Worm (Caenorhabditis elegans) whole organism, L4 larva: ENCODE measurements around the gene unc-33.
A peak's percentile ranks its signal among the peaks of the same experiment; 100 is the strongest.

Experiments used
- F37D6.2 ChIP-seq: sonication (generic microtip); optimal IDR thresholded peaks from 2 replicates; lab custom pipeline; 2016; ENCODE audit warnings: mild to moderate bottlenecking, missing genetic modification characterization, missing compliant biosample characterization
- R02D3.7 ChIP-seq: fragments of 150-350 bp; sonication (generic microtip); optimal IDR thresholded peaks from 3 replicates; lab custom pipeline; 2014; ENCODE audit warnings: missing biosample characterization, missing genetic modification characterization
- T20F7.1 ChIP-seq: fragments of 200-800 bp; sonication (Bioruptor generic); optimal IDR thresholded peaks from 2 replicates; lab custom pipeline; 2018; ENCODE audit warnings: mild to moderate bottlenecking, missing genetic modification characterization, missing compliant biosample characterization
- T26A8.4 ChIP-seq: fragments of 200-800 bp; sonication (Bioruptor generic); IDR thresholded peaks from 2 replicates; pipeline ENCODE4 v1.3.6; 2022; ENCODE audit warnings: missing genetic modification characterization, missing compliant biosample characterization
- Y5F2A.4 ChIP-seq: fragments of 200-800 bp; sonication (Bioruptor generic); optimal IDR thresholded peaks from 2 replicates; lab custom pipeline; 2018; ENCODE audit warnings: mild to moderate bottlenecking, missing genetic modification characterization, missing compliant biosample characterization
- ZK337.2 ChIP-seq: fragments of 200-800 bp; sonication (Bioruptor generic); IDR thresholded peaks from 2 replicates; pipeline ENCODE4 v1.3.6; 2022; ENCODE audit warnings: missing genetic modification reagents, missing genetic modification characterization, missing compliant biosample characterization
- aha-1 ChIP-seq: fragments of 150-350 bp; peaks from one replicate; lab custom pipeline; 2014; ENCODE audit warnings: missing biosample characterization, missing genetic modification characterization
- ama-1 ChIP-seq: fragments of 150-350 bp; optimal IDR thresholded peaks from 2 replicates; lab custom pipeline; 2014; ENCODE audit warnings: inconsistent platforms, mixed read lengths
- arid-1 ChIP-seq: fragments of 200-800 bp; sonication (Bioruptor generic); conservative IDR thresholded peaks from 2 replicates; pipeline ENCODE4 v1.3.6; 2022; ENCODE audit warnings: missing genetic modification reagents, missing genetic modification characterization, missing compliant biosample characterization
- ceh-28 ChIP-seq: fragments of 150-350 bp; optimal IDR thresholded peaks from 2 replicates; lab custom pipeline; 2014; ENCODE audit warnings: missing biosample characterization, missing genetic modification reagents, missing genetic modification characterization
- ceh-32 ChIP-seq: sonication (generic microtip); optimal IDR thresholded peaks from 2 replicates; lab custom pipeline; 2016; ENCODE audit warnings: mild to moderate bottlenecking, missing genetic modification characterization, missing compliant biosample characterization; ENCODE audit not compliant: poor library complexity
- ceh-44 ChIP-seq: fragments of 200-800 bp; sonication (Bioruptor generic); IDR thresholded peaks from 2 replicates; pipeline ENCODE4 v1.3.6; 2022; ENCODE audit warnings: missing genetic modification reagents, missing genetic modification characterization, missing compliant biosample characterization
- ctbp-1 ChIP-seq: fragments of 200-800 bp; sonication (Bioruptor generic); IDR thresholded peaks from 2 replicates; pipeline ENCODE4 v1.3.6; 2022; ENCODE audit warnings: missing genetic modification reagents, missing genetic modification characterization, missing compliant biosample characterization
- daf-19 ChIP-seq: fragments of 200-800 bp; sonication (Bioruptor generic); conservative IDR thresholded peaks from 2 replicates; pipeline ENCODE4 v1.3.6; 2022; ENCODE audit warnings: missing genetic modification characterization, missing compliant biosample characterization
- dmd-6 ChIP-seq: fragments of 200-800 bp; sonication (Bioruptor generic); IDR thresholded peaks from 2 replicates; pipeline ENCODE4 v1.3.6; 2022; ENCODE audit warnings: missing genetic modification reagents, missing genetic modification characterization, missing compliant biosample characterization
- dmd-9 ChIP-seq: fragments of 200-800 bp; sonication (Bioruptor generic); IDR thresholded peaks from 2 replicates; pipeline ENCODE4 v1.3.6; 2022; ENCODE audit warnings: missing genetic modification reagents, missing genetic modification characterization, missing compliant biosample characterization
- dpl-1 ChIP-seq: fragments of 150-350 bp; optimal IDR thresholded peaks from 2 replicates; lab custom pipeline; 2014; ENCODE audit warnings: missing biosample characterization, missing genetic modification reagents, missing genetic modification characterization
- dve-1 ChIP-seq: sonication (generic microtip); optimal IDR thresholded peaks from 2 replicates; lab custom pipeline; 2017; ENCODE audit warnings: antibody characterized with exemption, mild to moderate bottlenecking, missing genetic modification characterization, missing compliant biosample characterization; ENCODE audit not compliant: insufficient read depth
- egl-43 ChIP-seq: fragments of 200-800 bp; sonication (Bioruptor generic); IDR thresholded peaks from 2 replicates; pipeline ENCODE4 v1.3.6; 2022; ENCODE audit warnings: missing genetic modification reagents, missing genetic modification characterization, missing compliant biosample characterization
- fkh-10 ChIP-seq: fragments of 150-350 bp; optimal IDR thresholded peaks from 2 replicates; lab custom pipeline; 2014; ENCODE audit warnings: missing biosample characterization, missing genetic modification reagents, missing genetic modification characterization
- hif-1 ChIP-seq, 2 experiments: sonication (generic microtip); optimal IDR thresholded peaks; 2 replicates each; lab custom pipeline; 2016 to 2017; ENCODE audit warnings: missing compliant biosample characterization in 2 of 2, missing genetic modification characterization in 2 of 2, missing genetic modification reagents in 2 of 2, missing genotype in 2 of 2, mild to moderate bottlenecking in 1 of 2
- hlh-11 ChIP-seq: fragments of 200-800 bp; sonication (Bioruptor generic); optimal IDR thresholded peaks from 2 replicates; lab custom pipeline; 2018; ENCODE audit warnings: mild to moderate bottlenecking, missing genetic modification characterization, missing compliant biosample characterization
- hlh-30 ChIP-seq: sonication (generic microtip); optimal IDR thresholded peaks from 2 replicates; lab custom pipeline; 2017; ENCODE audit warnings: antibody characterized with exemption, mild to moderate bottlenecking, missing genetic modification characterization, missing compliant biosample characterization; ENCODE audit not compliant: insufficient read depth
- hmg-1.1 ChIP-seq: fragments of 200-800 bp; sonication (Bioruptor generic); IDR thresholded peaks from 2 replicates; pipeline ENCODE4 v1.3.6; 2022; ENCODE audit warnings: missing genetic modification reagents, missing genetic modification characterization, missing compliant biosample characterization
- lim-7 ChIP-seq: fragments of 200-800 bp; sonication (Bioruptor generic); IDR thresholded peaks from 2 replicates; pipeline ENCODE4 v1.3.6; 2022; ENCODE audit warnings: missing genetic modification characterization, missing compliant biosample characterization
- lin-13 ChIP-seq: fragments of 150-350 bp; optimal IDR thresholded peaks from 2 replicates; lab custom pipeline; 2014; ENCODE audit warnings: missing biosample characterization, missing genetic modification reagents, missing genetic modification characterization
- lin-29 ChIP-seq: fragments of 200-800 bp; sonication (Bioruptor generic); IDR thresholded peaks from 2 replicates; pipeline ENCODE4 v1.3.6; 2022; ENCODE audit warnings: missing genetic modification reagents, missing genetic modification characterization, missing compliant biosample characterization
- lin-38 ChIP-seq: fragments of 200-800 bp; sonication (Bioruptor generic); IDR thresholded peaks from 2 replicates; pipeline ENCODE4 v1.3.6; 2022; ENCODE audit warnings: missing genetic modification reagents, missing genetic modification characterization, missing compliant biosample characterization
- lsy-2 ChIP-seq, 2 experiments: fragments of 150-350 bp in 1 of 2; sonication (generic microtip) in 1 of 2; optimal IDR thresholded peaks; 2 replicates each; lab custom pipeline; 2014 to 2017; ENCODE audit warnings: missing biosample characterization in 2 of 2, missing genetic modification characterization in 2 of 2
- madf-5 ChIP-seq, 2 experiments: fragments of 200-800 bp; sonication (Bioruptor generic); IDR thresholded peaks; 2 replicates each; pipeline ENCODE4 v1.3.6; 2022; ENCODE audit warnings: missing compliant biosample characterization in 2 of 2, missing genetic modification characterization in 2 of 2
- mdl-1 ChIP-seq, 2 experiments: fragments of 150-350 bp in 1 of 2; sonication (generic microtip) in 1 of 2; optimal IDR thresholded peaks; 2 replicates each; lab custom pipeline; 2014 to 2017; ENCODE audit warnings: missing biosample characterization in 2 of 2, missing genetic modification characterization in 2 of 2
- mep-1 ChIP-seq: fragments of 150-350 bp; sonication (generic microtip); optimal IDR thresholded peaks from 3 replicates; lab custom pipeline; 2014; ENCODE audit warnings: missing biosample characterization, missing genetic modification characterization
- mes-2 ChIP-seq: sonication (generic microtip); optimal IDR thresholded peaks from 2 replicates; lab custom pipeline; 2016; ENCODE audit warnings: missing genotype, mild to moderate bottlenecking, missing genetic modification characterization, missing compliant biosample characterization; ENCODE audit not compliant: poor library complexity, severe bottlenecking
- mxl-3 ChIP-seq: fragments of 200-800 bp; sonication (Bioruptor generic); optimal IDR thresholded peaks from 2 replicates; lab custom pipeline; 2018; ENCODE audit warnings: mild to moderate bottlenecking, missing genetic modification characterization, missing compliant biosample characterization
- nhr-237 ChIP-seq: sonication (generic microtip); optimal IDR thresholded peaks from 2 replicates; lab custom pipeline; 2017; ENCODE audit warnings: missing biosample characterization, missing genetic modification characterization
- nhr-28 ChIP-seq: fragments of 150-350 bp; optimal IDR thresholded peaks from 2 replicates; lab custom pipeline; 2014; ENCODE audit warnings: missing biosample characterization, missing genetic modification characterization
- nhr-41 ChIP-seq: fragments of 200-800 bp; sonication (Bioruptor generic); IDR thresholded peaks from 2 replicates; pipeline ENCODE4 v1.3.6; 2022; ENCODE audit warnings: missing genetic modification reagents, missing genetic modification characterization, missing compliant biosample characterization
- nhr-42 ChIP-seq: fragments of 200-800 bp; sonication (Bioruptor generic); IDR thresholded peaks from 2 replicates; pipeline ENCODE4 v1.3.6; 2022; ENCODE audit warnings: missing genetic modification characterization, missing compliant biosample characterization
- pha-4 ChIP-seq, 2 experiments: fragments of 150-350 bp in 1 of 2; fragments of 200-800 bp in 1 of 2; sonication (Bioruptor generic) in 1 of 2; IDR thresholded peaks in 1 of 2; optimal IDR thresholded peaks in 1 of 2; 2 replicates each; pipeline versions ENCODE4 v1.3.6 to Lab custom; 2014 to 2022; ENCODE audit warnings: missing genetic modification characterization in 2 of 2, missing genetic modification reagents in 2 of 2, missing biosample characterization in 1 of 2, missing compliant biosample characterization in 1 of 2
- rbr-2 ChIP-seq: sonication (generic microtip); optimal IDR thresholded peaks from 2 replicates; lab custom pipeline; 2016; ENCODE audit warnings: missing genotype, missing genetic modification characterization, missing compliant biosample characterization
- set-16 ChIP-seq: fragments of 200-800 bp; sonication (Bioruptor generic); IDR thresholded peaks from 2 replicates; pipeline ENCODE4 v1.3.6; 2022; ENCODE audit warnings: missing genetic modification reagents, missing genetic modification characterization, missing compliant biosample characterization
- unc-62 ChIP-seq, 3 experiments: fragments of 150-350 bp in 1 of 3; sonication (generic microtip); optimal IDR thresholded peaks in 2 of 3; peaks in 1 of 3; 1 replicate in 1 of 3; 2 replicates in 2 of 3; lab custom pipeline; 2014 to 2017; ENCODE audit warnings: missing biosample characterization in 3 of 3, missing genetic modification characterization in 3 of 3, missing genetic modification reagents in 3 of 3, missing genotype in 1 of 3
- zag-1 ChIP-seq: fragments of 150-350 bp; optimal IDR thresholded peaks from 2 replicates; lab custom pipeline; 2014; ENCODE audit warnings: missing biosample characterization, missing genetic modification characterization

The unc-33 gene

ce11 chrIV:3509477-3510063 lies 7.1 kb upstream of the unc-33 start, which contains the start of gene ced-10:
Gene ced-10 (minus strand): TSS chrIV:3509527.
- TF ChIP-seq nhr-42 (GFP tag; lab: Robert Waterston, UW) (no peak), daf-19 (GFP tag; lab: Robert Waterston, UW) (no peak), hmg-1.1 (GFP tag; lab: Robert Waterston, UW) (no peak), Y5F2A.4 (no peak), ama-1 (lab: Kevin White, UChicago) (no peak), dmd-6 (no peak), rbr-2 (no peak), ceh-32 (tag; lab: Kevin White, UChicago) (no peak)

ce11 chrIV:3514467-3514866 lies 2.2 kb upstream of the unc-33 start, which contains the start of gene tsg-101:
Gene tsg-101 (minus strand): TSS chrIV:3514567.
- no peak for TF ChIP-seq nhr-41 (GFP tag; lab: Robert Waterston, UW)
- no peak for TF ChIP-seq hmg-1.1 (GFP tag; lab: Robert Waterston, UW)
- peak; percentile 48 for TF ChIP-seq aha-1 (tag; lab: Kevin White, UChicago)
- TF ChIP-seq lin-13 (GFP tag; lab: Kevin White, UChicago), result no peak
- no peak for TF ChIP-seq pha-4 (GFP tag; IDR thresholded peaks at IDR 0.05; lab: Robert Waterston, UW)
- no peak for TF ChIP-seq pha-4 (tag; optimal IDR thresholded peaks at IDR 0.05; lab: Kevin White, UChicago)
- TF ChIP-seq F37D6.2 (tag; lab: Kevin White, UChicago), result no peak
- TF ChIP-seq arid-1 (GFP tag; lab: Robert Waterston, UW), result no peak

ce11 chrIV:3515412-3516046 lies 1.2 kb upstream of the unc-33 start:
- TF ChIP-seq mdl-1 (tag; optimal IDR thresholded peaks at IDR 0.05; lab: Kevin White, UChicago), result peak in 1 of 2 experiments; percentile 13
- peak; percentile 60 for TF ChIP-seq mep-1
- TF ChIP-seq set-16, result peak; percentile 74
- TF ChIP-seq hlh-11, result peak; percentile 51
- 0 out of 2 replicates have a peak, but pooled peaks have one; percentile 12 for TF ChIP-seq T26A8.4 (GFP tag; lab: Robert Waterston, UW)
- peak; percentile 78 for TF ChIP-seq hmg-1.1 (GFP tag; lab: Robert Waterston, UW)
- peak; percentile 47 for TF ChIP-seq aha-1 (tag; lab: Kevin White, UChicago)
- TF ChIP-seq mes-2 (tag; lab: Kevin White, UChicago), result peak; percentile 68
- TF ChIP-seq fkh-10 (GFP tag; lab: Kevin White, UChicago), result peak; percentile 28
- TF ChIP-seq zag-1, result no peak
- TF ChIP-seq madf-5 (GFP tag; IDR thresholded peaks at IDR 0.05; lab: Robert Waterston, UW), result no peak
- no peak for TF ChIP-seq lin-29
- no peak for TF ChIP-seq R02D3.7 (tag; lab: Kevin White, UChicago)
- no peak for TF ChIP-seq T20F7.1 (GFP tag; lab: Kevin White, UChicago)
- 0 out of 2 replicates have a peak, but pooled peaks have one; percentile 6 for TF ChIP-seq ceh-44 (GFP tag; lab: Robert Waterston, UW)
- TF ChIP-seq dpl-1 (GFP tag; lab: Kevin White, UChicago), result peak; percentile 42
- TF ChIP-seq egl-43 (GFP tag; lab: Robert Waterston, UW), result peak; percentile 68; the same call in 1 of the 2 replicates
- 0 out of 2 replicates have a peak, but pooled peaks have one; percentile 26 for TF ChIP-seq ctbp-1 (GFP tag; lab: Robert Waterston, UW)
- peak; percentile 48; the same call in 1 of the 2 replicates for TF ChIP-seq lin-38
- peak; percentile 18 for TF ChIP-seq nhr-28
- no peak for TF ChIP-seq dmd-9
- no peak for TF ChIP-seq ZK337.2 (GFP tag; lab: Robert Waterston, UW)
- peak; percentile 60 for TF ChIP-seq hlh-30
- peak; percentile 63 for TF ChIP-seq rbr-2
- no peak for TF ChIP-seq nhr-237 (tag; lab: Kevin White, UChicago)
- TF ChIP-seq dve-1, result peak; percentile 48
- peak in 1 of 2 experiments; percentile 13 for TF ChIP-seq hif-1 (tag; optimal IDR thresholded peaks at IDR 0.05; lab: Kevin White, UChicago)
- TF ChIP-seq lsy-2 (tag; optimal IDR thresholded peaks at IDR 0.05; lab: Kevin White, UChicago), result peak in 1 of 2 experiments; percentile 64
- 0 out of 2 replicates have a peak, but pooled peaks have one; percentile 33 for TF ChIP-seq lim-7
- TF ChIP-seq ceh-28 (tag; lab: Kevin White, UChicago), result peak; percentile 50
- TF ChIP-seq mxl-3 (GFP tag; lab: Kevin White, UChicago), result peak; percentile 43
- TF ChIP-seq unc-62 (GFP tag; optimal IDR thresholded peaks at IDR 0.05 in 1 of 2; lab: Kevin White, UChicago), result peak in 1 of 2 experiments; percentile 96
- no peak for TF ChIP-seq unc-62 (tag; optimal IDR thresholded peaks at IDR 0.05; lab: Kevin White, UChicago)
